Worm (Caenorhabditis elegans) whole organism, midembryonic: Measurements from ENCODE around the gene vps-33.1.

Experiments used
- T22C8.4 ChIP-seq: fragments of 200-800 bp; sonication (Bioruptor generic); IDR thresholded peaks from 2 replicates; pipeline ENCODE4 v1.3.6; 2022; ENCODE audit warnings: missing genetic modification characterization, missing compliant biosample characterization
- cog-1 ChIP-seq: sonication (generic microtip); optimal IDR thresholded peaks from 2 replicates; lab custom pipeline; 2016; ENCODE audit warnings: missing genetic modification characterization, missing compliant biosample characterization
- flt-1 ChIP-seq: fragments of 200-800 bp; sonication (Bioruptor generic); IDR thresholded peaks from 2 replicates; pipeline ENCODE4 v1.3.6; 2022; ENCODE audit warnings: missing genetic modification characterization, missing compliant biosample characterization
- klf-2 ChIP-seq: fragments of 200-800 bp; sonication (Bioruptor generic); conservative IDR thresholded peaks from 2 replicates; pipeline ENCODE4 v1.3.6; 2022; ENCODE audit warnings: missing genetic modification reagents, missing genetic modification characterization, missing compliant biosample characterization
- med-1 ChIP-seq: sonication (generic microtip); optimal IDR thresholded peaks from 2 replicates; lab custom pipeline; 2017; ENCODE audit warnings: missing genetic modification characterization, mild to moderate bottlenecking, missing compliant biosample characterization, antibody characterized with exemption, missing genetic modification reagents; ENCODE audit not compliant: insufficient read depth
- ref-1 ChIP-seq: fragments of 200-800 bp; sonication (Bioruptor generic); conservative IDR thresholded peaks from 2 replicates; pipeline ENCODE4 v1.3.6; 2022; ENCODE audit warnings: missing genetic modification reagents, missing genetic modification characterization, missing compliant biosample characterization
- tab-1 ChIP-seq: fragments of 200-800 bp; sonication (Bioruptor generic); IDR thresholded peaks from 2 replicates; pipeline ENCODE4 v1.3.6; 2022; ENCODE audit warnings: missing genetic modification characterization, missing compliant biosample characterization
- ztf-23 ChIP-seq: fragments of 200-800 bp; sonication (Bioruptor generic); IDR thresholded peaks from 2 replicates; pipeline ENCODE4 v1.3.6; 2022; ENCODE audit warnings: missing genetic modification reagents, missing genetic modification characterization, missing compliant biosample characterization
- ztf-29 ChIP-seq: fragments of 200-800 bp; sonication (Bioruptor generic); IDR thresholded peaks from 2 replicates; pipeline ENCODE4 v1.3.6; 2022; ENCODE audit warnings: missing genetic modification reagents, missing genetic modification characterization, missing compliant biosample characterization

- TF ChIP-seq ztf-23 (no peak), T22C8.4 (GFP tag; lab: Robert Waterston, UW) (no peak), med-1 (GFP tag; lab: Kevin White, UChicago) (no peak), flt-1 (GFP tag; lab: Robert Waterston, UW) (no peak), ztf-29 (GFP tag; lab: Robert Waterston, UW) (no peak), tab-1 (GFP tag; lab: Robert Waterston, UW) (no peak), klf-2 (no peak), cog-1 (tag; lab: Kevin White, UChicago) (no peak), ref-1 (GFP tag; lab: Robert Waterston, UW) (no peak)
These were observed 31.2 kb downstream of the vps-33.1 start for ce11 chrIII:8731973-8732372.
